Worm (Caenorhabditis elegans) whole organism, L4 larva: ENCODE results near the gene inf-1.

Experiments used
- D1046.2 ChIP-seq: fragments of 200-800 bp; sonication (Bioruptor generic); IDR thresholded peaks from 2 replicates; pipeline ENCODE4 v1.3.6; 2022; ENCODE audit warnings: missing genetic modification characterization, missing compliant biosample characterization
- F10B5.3 ChIP-seq: sonication (generic microtip); optimal IDR thresholded peaks from 2 replicates; lab custom pipeline; 2016; ENCODE audit warnings: mild to moderate bottlenecking, missing genetic modification characterization, missing compliant biosample characterization
- F26F4.8 ChIP-seq: fragments of 200-800 bp; sonication (Bioruptor generic); conservative IDR thresholded peaks from 2 replicates; pipeline ENCODE4 v1.3.6; 2022; ENCODE audit warnings: missing genetic modification characterization, missing compliant biosample characterization
- F44E2.7 ChIP-seq: fragments of 200-800 bp; sonication (Bioruptor generic); IDR thresholded peaks from 2 replicates; pipeline ENCODE4 v2.1.2; 2022; ENCODE audit warnings: missing genetic modification characterization, missing compliant biosample characterization
- F49E8.2 ChIP-seq: sonication (generic microtip); optimal IDR thresholded peaks from 2 replicates; lab custom pipeline; 2016; ENCODE audit warnings: missing compliant biosample characterization, mild to moderate bottlenecking, missing genetic modification characterization, borderline replicate concordance
- T26A8.4 ChIP-seq: fragments of 200-800 bp; sonication (Bioruptor generic); IDR thresholded peaks from 2 replicates; pipeline ENCODE4 v1.3.6; 2022; ENCODE audit warnings: missing genetic modification characterization, missing compliant biosample characterization
- ZK337.2 ChIP-seq: fragments of 200-800 bp; sonication (Bioruptor generic); IDR thresholded peaks from 2 replicates; pipeline ENCODE4 v1.3.6; 2022; ENCODE audit warnings: missing genetic modification reagents, missing genetic modification characterization, missing compliant biosample characterization
- aha-1 ChIP-seq: fragments of 150-350 bp; peaks from one replicate; lab custom pipeline; 2014; ENCODE audit warnings: missing biosample characterization, missing genetic modification characterization
- arid-1 ChIP-seq: fragments of 200-800 bp; sonication (Bioruptor generic); conservative IDR thresholded peaks from 2 replicates; pipeline ENCODE4 v1.3.6; 2022; ENCODE audit warnings: missing genetic modification reagents, missing genetic modification characterization, missing compliant biosample characterization
- ceh-20 ChIP-seq: fragments of 200-800 bp; sonication (Bioruptor generic); IDR thresholded peaks from 2 replicates; pipeline ENCODE4 v1.3.6; 2022; ENCODE audit warnings: missing genetic modification reagents, missing genetic modification characterization, missing compliant biosample characterization
- ceh-82 ChIP-seq: sonication (generic microtip); optimal IDR thresholded peaks from 2 replicates; lab custom pipeline; 2017; ENCODE audit warnings: missing biosample characterization, missing genetic modification characterization
- ces-1 ChIP-seq: fragments of 150-350 bp; sonication (generic microtip); optimal IDR thresholded peaks from 4 replicates; lab custom pipeline; 2014; ENCODE audit warnings: missing biosample characterization, missing genetic modification reagents, missing genetic modification characterization
- ctbp-1 ChIP-seq: fragments of 200-800 bp; sonication (Bioruptor generic); IDR thresholded peaks from 2 replicates; pipeline ENCODE4 v1.3.6; 2022; ENCODE audit warnings: missing genetic modification reagents, missing genetic modification characterization, missing compliant biosample characterization
- daf-12 ChIP-seq: fragments of 150-350 bp; optimal IDR thresholded peaks from 2 replicates; lab custom pipeline; 2014; ENCODE audit warnings: missing biosample characterization, missing genetic modification reagents, missing genetic modification characterization
- dpl-1 ChIP-seq: fragments of 150-350 bp; optimal IDR thresholded peaks from 2 replicates; lab custom pipeline; 2014; ENCODE audit warnings: missing biosample characterization, missing genetic modification reagents, missing genetic modification characterization
- egl-43 ChIP-seq: fragments of 200-800 bp; sonication (Bioruptor generic); IDR thresholded peaks from 2 replicates; pipeline ENCODE4 v1.3.6; 2022; ENCODE audit warnings: missing genetic modification reagents, missing genetic modification characterization, missing compliant biosample characterization
- fos-1 ChIP-seq: fragments of 150-350 bp; optimal IDR thresholded peaks from 2 replicates; lab custom pipeline; 2014; ENCODE audit warnings: missing biosample characterization, missing genetic modification characterization
- gei-8 ChIP-seq: fragments of 200-800 bp; sonication (Bioruptor generic); optimal IDR thresholded peaks from 2 replicates; lab custom pipeline; 2018; ENCODE audit warnings: mild to moderate bottlenecking, missing genetic modification characterization, missing compliant biosample characterization
- hif-1 ChIP-seq, 2 experiments: sonication (generic microtip); optimal IDR thresholded peaks; 2 replicates each; lab custom pipeline; 2016 to 2017; ENCODE audit warnings: missing compliant biosample characterization in 2 of 2, missing genetic modification characterization in 2 of 2, missing genetic modification reagents in 2 of 2, missing genotype in 2 of 2, mild to moderate bottlenecking in 1 of 2
- jun-1 ChIP-seq: fragments of 150-350 bp; optimal IDR thresholded peaks from 2 replicates; lab custom pipeline; 2014; ENCODE audit warnings: missing biosample characterization, missing genetic modification reagents, missing genetic modification characterization
- lin-1 ChIP-seq: fragments of 200-800 bp; sonication (Bioruptor generic); IDR thresholded peaks from 2 replicates; pipeline ENCODE4 v1.3.6; 2022; ENCODE audit warnings: missing genetic modification reagents, missing genetic modification characterization, missing compliant biosample characterization
- lin-13 ChIP-seq: fragments of 150-350 bp; optimal IDR thresholded peaks from 2 replicates; lab custom pipeline; 2014; ENCODE audit warnings: missing biosample characterization, missing genetic modification reagents, missing genetic modification characterization
- lin-38 ChIP-seq: fragments of 200-800 bp; sonication (Bioruptor generic); IDR thresholded peaks from 2 replicates; pipeline ENCODE4 v1.3.6; 2022; ENCODE audit warnings: missing genetic modification reagents, missing genetic modification characterization, missing compliant biosample characterization
- lsy-2 ChIP-seq, 2 experiments: fragments of 150-350 bp in 1 of 2; sonication (generic microtip) in 1 of 2; optimal IDR thresholded peaks; 2 replicates each; lab custom pipeline; 2014 to 2017; ENCODE audit warnings: missing biosample characterization in 2 of 2, missing genetic modification characterization in 2 of 2
- mep-1 ChIP-seq: fragments of 150-350 bp; sonication (generic microtip); optimal IDR thresholded peaks from 3 replicates; lab custom pipeline; 2014; ENCODE audit warnings: missing biosample characterization, missing genetic modification characterization
- nhr-10 ChIP-seq: fragments of 150-350 bp; optimal IDR thresholded peaks from 2 replicates; lab custom pipeline; 2014; ENCODE audit warnings: missing biosample characterization, missing genetic modification characterization
- nhr-25 ChIP-seq: sonication (generic microtip); optimal IDR thresholded peaks from 2 replicates; lab custom pipeline; 2017; ENCODE audit warnings: missing genetic modification characterization, mild to moderate bottlenecking, missing compliant biosample characterization, antibody characterized with exemption, moderate library complexity, borderline replicate concordance; ENCODE audit not compliant: insufficient read depth
- nhr-28 ChIP-seq: fragments of 150-350 bp; optimal IDR thresholded peaks from 2 replicates; lab custom pipeline; 2014; ENCODE audit warnings: missing biosample characterization, missing genetic modification characterization
- nhr-6 ChIP-seq: fragments of 150-350 bp; optimal IDR thresholded peaks from 2 replicates; lab custom pipeline; 2014; ENCODE audit warnings: missing biosample characterization, missing genetic modification characterization
- pha-4 ChIP-seq, 2 experiments: fragments of 150-350 bp in 1 of 2; fragments of 200-800 bp in 1 of 2; sonication (Bioruptor generic) in 1 of 2; IDR thresholded peaks in 1 of 2; optimal IDR thresholded peaks in 1 of 2; 2 replicates each; pipeline versions ENCODE4 v1.3.6 to Lab custom; 2014 to 2022; ENCODE audit warnings: missing genetic modification characterization in 2 of 2, missing genetic modification reagents in 2 of 2, missing biosample characterization in 1 of 2, missing compliant biosample characterization in 1 of 2
- php-3 ChIP-seq: fragments of 200-800 bp; sonication (Bioruptor generic); IDR thresholded peaks from 2 replicates; pipeline ENCODE4 v1.3.6; 2022; ENCODE audit warnings: missing genetic modification reagents, missing genetic modification characterization, missing compliant biosample characterization
- saeg-2 ChIP-seq: fragments of 200-800 bp; sonication (Bioruptor generic); IDR thresholded peaks from 2 replicates; pipeline ENCODE4 v1.3.6; 2022; ENCODE audit warnings: missing genetic modification reagents, missing genetic modification characterization, missing compliant biosample characterization
- skn-1 ChIP-seq: fragments of 150-350 bp; optimal IDR thresholded peaks from 2 replicates; lab custom pipeline; 2014; ENCODE audit warnings: missing biosample characterization, missing genetic modification characterization
- snpc-1.2 ChIP-seq: fragments of 200-800 bp; sonication (Bioruptor generic); IDR thresholded peaks from 2 replicates; pipeline ENCODE4 v1.3.6; 2022; ENCODE audit warnings: missing genetic modification reagents, missing genetic modification characterization, missing compliant biosample characterization
- snpc-4 ChIP-seq: fragments of 150-350 bp; optimal IDR thresholded peaks from 2 replicates; lab custom pipeline; 2014; ENCODE audit warnings: missing biosample characterization, missing genetic modification characterization
- tra-1 ChIP-seq: fragments of 200-800 bp; sonication (Bioruptor generic); IDR thresholded peaks from 2 replicates; pipeline ENCODE4 v1.3.6; 2022; ENCODE audit warnings: missing genetic modification reagents, missing genetic modification characterization, missing compliant biosample characterization
- unc-130 ChIP-seq: sonication (generic microtip); optimal IDR thresholded peaks from 2 replicates; lab custom pipeline; 2016; ENCODE audit warnings: missing genetic modification reagents, missing genetic modification characterization, missing compliant biosample characterization
- unc-62 ChIP-seq, 3 experiments: fragments of 150-350 bp in 1 of 3; sonication (generic microtip); optimal IDR thresholded peaks in 2 of 3; peaks in 1 of 3; 1 replicate in 1 of 3; 2 replicates in 2 of 3; lab custom pipeline; 2014 to 2017; ENCODE audit warnings: missing biosample characterization in 3 of 3, missing genetic modification characterization in 3 of 3, missing genetic modification reagents in 3 of 3, missing genotype in 1 of 3
- vab-7 ChIP-seq: fragments of 200-800 bp; sonication (Bioruptor generic); IDR thresholded peaks from 2 replicates; pipeline ENCODE4 v1.3.6; 2022; ENCODE audit warnings: missing genetic modification reagents, missing genetic modification characterization, missing compliant biosample characterization
- zag-1 ChIP-seq: fragments of 150-350 bp; optimal IDR thresholded peaks from 2 replicates; lab custom pipeline; 2014; ENCODE audit warnings: missing biosample characterization, missing genetic modification characterization
- zfp-3 ChIP-seq: fragments of 200-800 bp; sonication (Bioruptor generic); conservative IDR thresholded peaks from 2 replicates; pipeline ENCODE4 v1.3.6; 2022; ENCODE audit warnings: missing genetic modification reagents, missing genetic modification characterization, missing compliant biosample characterization
- zip-2 ChIP-seq: fragments of 150-350 bp; optimal IDR thresholded peaks from 2 replicates; lab custom pipeline; 2014; ENCODE audit warnings: missing biosample characterization, missing genetic modification characterization
- ztf-7 ChIP-seq: fragments of 150-350 bp; optimal IDR thresholded peaks from 2 replicates; lab custom pipeline; 2014; ENCODE audit warnings: missing biosample characterization, missing genetic modification characterization

The inf-1 gene

ce11 chrIII:6968080-6968639 is 38.2 kb downstream of the inf-1 start, which contains the start of gene panl-2 (continued):
- TF ChIP-seq vab-7: no peak

DNA sequence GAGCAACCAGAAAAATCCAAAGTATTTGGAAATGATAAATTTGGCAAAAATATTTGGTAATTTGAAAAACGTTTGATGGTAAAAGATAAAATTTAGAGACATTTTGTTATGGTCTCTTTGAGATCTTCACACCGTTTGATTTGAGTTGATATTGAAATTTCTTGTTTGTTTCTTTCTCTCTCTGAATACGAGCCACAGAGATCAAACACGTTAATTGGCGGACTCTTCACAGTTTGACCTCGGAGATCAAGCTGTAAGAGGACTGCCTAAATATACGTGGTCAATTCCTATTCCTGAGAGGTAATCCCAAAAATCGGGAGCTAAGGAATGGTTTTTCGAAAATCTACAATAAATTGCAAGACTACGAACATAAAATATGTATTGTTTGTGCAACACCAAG is 38.7 kb downstream of the inf-1 start:
- TF ChIP-seq lin-38 (no peak), ces-1 (GFP tag; lab: Kevin White, UChicago) (no peak), nhr-6 (tag; lab: Kevin White, UChicago) (no peak), F10B5.3 (no peak)

DNA sequence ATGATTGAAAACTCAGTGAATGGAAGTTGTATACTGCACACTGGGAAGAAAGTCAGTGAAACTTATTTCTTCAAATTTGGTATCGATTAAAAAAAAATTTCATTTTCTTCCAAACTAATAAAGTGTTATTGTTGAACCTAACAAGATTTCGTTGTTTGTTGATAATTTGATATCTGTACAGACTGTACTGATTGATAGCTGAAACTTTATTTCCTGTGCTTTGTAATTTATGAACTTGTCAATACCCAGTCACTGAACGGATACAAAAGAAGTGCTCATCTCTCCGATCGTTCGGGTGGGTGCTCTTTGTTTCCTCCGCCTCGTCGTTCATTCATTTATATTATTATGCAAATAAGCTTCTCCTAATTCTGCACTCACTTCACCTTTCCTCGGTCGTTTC is 39.2 kb downstream of the inf-1 start, which contains the start of gene F31E3.12:
F31E3.12 (plus strand) TSS at position 301 of the 400 bp plus-strand sequence.
- peak; percentile 7 for TF ChIP-seq aha-1 (tag; lab: Kevin White, UChicago)
- no peak for TF ChIP-seq php-3

- TF ChIP-seq ceh-82 (tag; lab: Kevin White, UChicago) (no peak), tra-1 (GFP tag; lab: Robert Waterston, UW) (peak; percentile 28; the same call in 1 of the 2 replicates), daf-12 (tag; lab: Kevin White, UChicago) (no peak), unc-62 (GFP tag; optimal IDR thresholded peaks at IDR 0.05 in 1 of 2; lab: Kevin White, UChicago) (no peak), unc-62 (tag; optimal IDR thresholded peaks at IDR 0.05; lab: Kevin White, UChicago) (no peak), fos-1 (no peak), skn-1 (tag; lab: Kevin White, UChicago) (no peak), ceh-20 (no peak), saeg-2 (GFP tag; lab: Robert Waterston, UW) (no peak), T26A8.4 (GFP tag; lab: Robert Waterston, UW) (peak; percentile 52; the same call in 1 of the 2 replicates), lsy-2 (tag; optimal IDR thresholded peaks at IDR 0.05; lab: Kevin White, UChicago) (peak in 1 of 2 experiments; percentile 52), hif-1 (tag; optimal IDR thresholded peaks at IDR 0.05; lab: Kevin White, UChicago) (no peak), gei-8 (GFP tag; lab: Kevin White, UChicago) (no peak), ztf-7 (tag; lab: Kevin White, UChicago) (no peak), nhr-25 (tag; lab: Kevin White, UChicago) (no peak), zfp-3 (GFP tag; lab: Robert Waterston, UW) (peak; percentile 34; the same call in 1 of the 2 replicates), arid-1 (GFP tag; lab: Robert Waterston, UW) (peak; percentile 76), ZK337.2 (no peak), lin-38 (peak; percentile 70), egl-43 (GFP tag; lab: Robert Waterston, UW) (no peak), nhr-28 (no peak), mep-1 (tag; lab: Kevin White, UChicago) (no peak), snpc-4 (tag; lab: Kevin White, UChicago) (no peak), F44E2.7 (GFP tag; lab: Robert Waterston, UW) (no peak), zip-2 (no peak), D1046.2 (no peak), jun-1 (tag; lab: Kevin White, UChicago) (no peak), F49E8.2 (tag; lab: Kevin White, UChicago) (peak; percentile 90), ctbp-1 (GFP tag; lab: Robert Waterston, UW) (no peak), lin-1 (GFP tag; lab: Robert Waterston, UW) (peak; percentile 27; the same call in 1 of the 2 replicates), zag-1 (no peak), pha-4 (GFP tag; IDR thresholded peaks at IDR 0.05; lab: Robert Waterston, UW) (peak; percentile 59; the same call in 1 of the 2 replicates), pha-4 (tag; optimal IDR thresholded peaks at IDR 0.05; lab: Kevin White, UChicago) (no peak), nhr-10 (tag; lab: Kevin White, UChicago) (no peak), vab-7 (no peak), dpl-1 (GFP tag; lab: Kevin White, UChicago) (no peak), lin-13 (peak; percentile 17), aha-1 (tag; lab: Kevin White, UChicago) (peak; percentile 20), unc-130 (GFP tag; lab: Kevin White, UChicago) (peak; percentile 76), F26F4.8 (GFP tag; lab: Robert Waterston, UW) (no peak), snpc-1.2 (GFP tag; lab: Robert Waterston, UW) (peak; percentile 76)
Observed at ce11 chrIII:6969781-6970342, 39.9 kb downstream of the inf-1 start.
